Worm (Caenorhabditis elegans): ENCODE results near the gene F44A6.4.

The F44A6.4 gene

DNA sequence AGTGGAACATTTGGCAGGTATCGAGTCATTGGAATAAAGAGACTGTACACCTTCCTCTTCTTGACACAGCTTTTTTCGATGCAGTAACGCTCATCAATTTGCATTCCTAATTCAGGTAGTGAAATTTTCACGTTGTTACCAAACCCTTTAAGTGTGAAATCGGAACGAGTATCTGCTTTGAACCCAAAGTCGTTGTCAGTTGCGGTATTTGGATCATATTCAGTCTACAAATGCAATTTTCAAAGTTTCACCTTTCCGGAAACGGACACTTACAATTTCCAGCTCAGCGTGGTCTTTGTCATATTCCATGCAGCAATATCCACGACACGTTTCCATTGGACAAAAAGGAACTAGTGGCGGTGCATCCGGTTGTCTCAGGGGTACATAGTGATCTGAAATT, 32.7 kb downstream of the F44A6.4 start:
- no peak for TF ChIP-seq unc-62 (GFP tag; optimal IDR thresholded peaks at IDR 0.05)

DNA sequence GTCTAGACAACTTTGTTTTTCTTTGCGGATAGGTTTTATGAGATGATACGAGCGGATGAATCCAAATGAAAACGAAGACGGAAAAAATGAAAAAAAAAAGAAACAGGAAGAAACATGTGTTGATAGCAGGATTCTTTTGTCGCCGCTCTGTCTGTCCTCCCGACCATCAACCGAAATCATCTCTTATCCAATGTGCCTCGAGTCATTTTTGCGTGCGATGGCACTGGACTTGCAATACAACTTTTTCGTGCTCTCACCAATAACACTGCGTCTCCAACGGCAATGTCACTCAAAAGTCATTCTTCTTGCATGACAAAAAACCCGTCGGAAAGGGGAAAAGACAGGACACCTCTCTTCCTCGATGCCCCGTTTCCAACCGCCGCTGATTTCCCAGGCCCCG, 39.0 kb downstream of the F44A6.4 start, which contains the start of gene ncs-4:
Gene ncs-4, plus strand, starts transcription at position 227 of the 400 bp plus-strand sequence.
- no peak for TF ChIP-seq unc-62 (GFP tag; optimal IDR thresholded peaks at IDR 0.05)

DNA sequence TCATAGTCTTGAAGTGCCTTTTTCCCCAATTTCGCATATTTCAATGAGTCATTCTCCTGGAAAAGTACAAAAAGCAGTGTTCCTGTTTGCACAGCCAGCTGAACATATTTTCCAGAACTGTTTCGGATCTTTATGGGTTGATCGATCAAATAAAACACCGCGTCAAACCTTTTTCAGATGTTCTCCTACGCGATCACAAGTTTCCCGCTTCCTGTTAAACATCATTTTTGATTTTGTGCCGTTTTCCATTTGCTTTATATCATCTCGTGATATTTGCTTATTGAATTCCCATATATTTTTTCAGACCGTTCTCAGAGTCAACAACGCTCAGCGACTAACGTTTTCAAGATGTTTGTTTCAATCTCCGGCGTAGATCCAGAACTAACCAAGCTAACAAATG, 40.6 kb downstream of the F44A6.4 start, which contains the start of gene C07A4.3:
Gene C07A4.3, plus strand, starts transcription at position 301 of the 400 bp plus-strand sequence.
- TF ChIP-seq unc-62 (GFP tag; optimal IDR thresholded peaks at IDR 0.05), result no peak

DNA sequence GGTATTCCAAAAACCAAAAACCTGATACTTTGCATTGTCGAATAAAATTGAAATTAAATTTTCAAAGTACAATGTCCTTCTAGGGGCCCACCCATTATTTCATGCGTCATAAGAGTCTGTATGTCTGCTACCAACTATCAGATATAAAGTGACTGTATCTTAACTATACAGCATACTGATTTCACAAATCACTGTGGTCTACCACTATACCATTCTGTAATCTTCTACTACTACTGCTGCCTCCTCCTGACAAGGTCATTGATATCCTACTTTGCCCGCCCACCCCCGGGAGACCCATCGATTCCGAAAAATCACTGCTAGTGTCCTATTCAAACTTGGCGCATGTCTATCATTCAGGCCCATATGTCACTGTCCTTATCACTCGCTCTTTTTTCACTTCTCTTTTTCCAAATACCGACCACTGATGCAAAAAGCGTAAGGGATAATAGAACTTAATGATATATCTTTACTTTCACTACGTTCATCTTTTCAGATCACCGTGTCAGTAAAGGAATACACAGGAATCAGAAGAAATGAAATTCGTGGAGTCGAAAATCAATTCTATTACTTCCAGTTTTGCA, 43.2 kb downstream of the F44A6.4 start, which contains the start of gene C07A4.2:
Gene C07A4.2, plus strand, starts transcription at position 195 of the 581 bp plus-strand sequence.
- no peak for TF ChIP-seq unc-62 (GFP tag; optimal IDR thresholded peaks at IDR 0.05)

DNA sequence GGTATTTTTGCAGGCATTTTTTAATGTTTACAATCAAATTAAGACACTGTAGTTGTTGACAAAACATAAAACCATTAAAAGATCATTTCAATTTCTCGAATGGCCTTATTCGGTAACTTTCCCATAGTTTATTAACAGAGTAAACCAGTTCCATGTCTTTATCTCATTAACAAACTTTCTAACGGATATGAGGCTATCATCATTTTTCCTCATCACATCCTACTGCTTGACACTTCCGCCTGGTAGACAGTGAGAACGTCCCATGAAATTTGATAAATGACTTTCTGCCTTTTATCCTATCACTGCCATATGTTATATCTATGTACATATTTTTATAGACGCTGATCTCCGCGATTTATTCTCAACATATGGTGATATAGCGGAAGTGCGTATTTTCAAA, 44.7 kb downstream of the F44A6.4 start:
- no peak for TF ChIP-seq unc-62 (GFP tag; optimal IDR thresholded peaks at IDR 0.05)

DNA sequence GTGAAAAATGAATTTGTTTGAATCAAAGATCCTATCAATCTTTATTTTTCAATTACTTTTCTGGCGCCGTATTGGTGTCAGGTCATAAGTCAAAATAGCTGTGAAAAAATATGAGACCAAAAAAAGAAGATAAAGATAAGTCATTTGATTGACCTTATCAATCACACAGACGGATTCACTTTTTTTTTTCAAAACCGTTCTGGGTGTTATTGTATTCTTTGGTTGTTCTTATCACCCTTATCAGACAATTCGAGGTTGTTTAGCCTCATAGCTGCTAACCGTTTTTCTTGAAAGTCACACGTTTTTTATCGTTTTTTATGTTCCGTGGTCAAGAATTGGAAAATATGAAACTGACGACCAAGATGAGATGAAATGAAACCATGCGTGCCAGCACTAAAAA, 46.8 kb downstream of the F44A6.4 start:
- no peak for TF ChIP-seq unc-62 (GFP tag; optimal IDR thresholded peaks at IDR 0.05)

DNA sequence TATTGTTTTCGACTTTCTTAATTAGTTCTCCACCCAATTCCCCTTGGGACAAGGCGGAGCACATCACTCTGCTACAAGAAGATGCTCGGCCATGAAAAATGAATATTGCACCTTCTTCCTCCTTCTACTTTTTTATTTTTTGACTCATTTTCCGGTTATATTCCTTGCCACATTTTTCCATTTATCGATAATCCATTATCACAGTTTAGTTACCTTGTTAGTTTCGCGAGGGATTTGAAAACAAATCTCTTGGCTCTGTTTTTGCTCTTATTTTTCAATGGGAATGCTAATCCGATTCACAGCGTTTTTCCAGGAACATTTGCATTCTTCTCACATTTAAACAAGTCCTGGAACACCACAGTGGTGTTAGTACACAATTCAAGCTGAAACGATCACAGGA, 48.3 kb downstream of the F44A6.4 start, which contains the start of gene rnp-9:
Gene rnp-9, plus strand, starts transcription at position 301 of the 400 bp plus-strand sequence.
- TF ChIP-seq unc-62 (GFP tag; optimal IDR thresholded peaks at IDR 0.05), result no peak
